Fruit fly (Drosophila melanogaster) whole organism, embryonic: ENCODE measurements around the gene GABA-B-R3.
A peak's percentile ranks its signal among the peaks of the same experiment; 100 is the strongest.

Source experiments
- ATbp ChIP-seq: fragments of 200-800 bp; sonication (Bioruptor generic); optimal IDR thresholded peaks from 2 replicates; lab custom pipeline; 2017; ENCODE audit warnings: missing biosample characterization, mild to moderate bottlenecking, missing genetic modification characterization, missing genetic modification reagents
- Abd-B ChIP-seq: fragments of 200-800 bp; sonication (Bioruptor generic); optimal IDR thresholded peaks from 2 replicates; lab custom pipeline; 2018; ENCODE audit warnings: missing biosample characterization, mild to moderate bottlenecking, missing genetic modification characterization, moderate library complexity
- Atf3 ChIP-seq: fragments of 200-800 bp; sonication (Bioruptor generic); optimal IDR thresholded peaks from 3 replicates; lab custom pipeline; 2016; ENCODE audit warnings: missing biosample characterization, missing genetic modification characterization
- CG11247 ChIP-seq: fragments of 200-800 bp; sonication (Bioruptor generic); IDR thresholded peaks from 2 replicates; pipeline ENCODE4 v1.3.6; 2022; ENCODE audit warnings: missing biosample characterization, missing genetic modification characterization
- CG12236 ChIP-seq: fragments of 200-800 bp; sonication (Bioruptor generic); optimal IDR thresholded peaks from 2 replicates; lab custom pipeline; 2016; ENCODE audit warnings: missing biosample characterization, missing genetic modification characterization
- CG13624 ChIP-seq: fragments of 200-800 bp; sonication (Bioruptor generic); optimal IDR thresholded peaks from 2 replicates; lab custom pipeline; 2016; ENCODE audit warnings: missing biosample characterization, missing genetic modification characterization
- CG15011 ChIP-seq: fragments of 200-800 bp; sonication (Bioruptor generic); optimal IDR thresholded peaks from 3 replicates; lab custom pipeline; 2018; ENCODE audit warnings: missing biosample characterization, mild to moderate bottlenecking, missing genetic modification characterization
- CG15479 ChIP-seq: fragments of 200-800 bp; sonication (Bioruptor generic); optimal IDR thresholded peaks from 3 replicates; lab custom pipeline; 2019; ENCODE audit warnings: missing biosample characterization, mild to moderate bottlenecking, missing genetic modification characterization, moderate library complexity
- CG15696 ChIP-seq: fragments of 200-800 bp; sonication (Bioruptor generic); optimal IDR thresholded peaks from 2 replicates; lab custom pipeline; 2019; ENCODE audit warnings: missing biosample characterization, mild to moderate bottlenecking, missing genetic modification characterization, moderate library complexity
- CG17361 ChIP-seq: fragments of 200-800 bp; sonication (Bioruptor generic); IDR thresholded peaks from 3 replicates; pipeline ENCODE4 v1.3.6; 2022; ENCODE audit warnings: missing biosample characterization, missing genetic modification characterization
- CG1792 ChIP-seq: fragments of 200-800 bp; sonication (Bioruptor generic); optimal IDR thresholded peaks from 2 replicates; lab custom pipeline; 2016; ENCODE audit warnings: missing biosample characterization, missing genetic modification characterization
- CG2116 ChIP-seq: fragments of 200-800 bp; sonication (Bioruptor generic); optimal IDR thresholded peaks from 3 replicates; lab custom pipeline; 2018; ENCODE audit warnings: missing biosample characterization, mild to moderate bottlenecking, missing genetic modification characterization
- CG33557 ChIP-seq: fragments of 200-800 bp; sonication (Bioruptor generic); optimal IDR thresholded peaks from 2 replicates; lab custom pipeline; 2019; ENCODE audit warnings: missing biosample characterization, mild to moderate bottlenecking, missing genetic modification characterization, moderate library complexity
- CG3995 ChIP-seq: fragments of 200-800 bp; sonication (Bioruptor generic); optimal IDR thresholded peaks from 3 replicates; lab custom pipeline; 2016; ENCODE audit warnings: missing biosample characterization, missing genetic modification characterization
- CG5953 ChIP-seq: fragments of 200-800 bp; sonication (Bioruptor generic); IDR thresholded peaks from 2 replicates; pipeline ENCODE4 v1.3.6; 2022; ENCODE audit warnings: missing biosample characterization, missing genetic modification characterization
- CG6254 ChIP-seq: fragments of 200-800 bp; sonication (Bioruptor generic); optimal IDR thresholded peaks from 3 replicates; lab custom pipeline; 2017; ENCODE audit warnings: mild to moderate bottlenecking, missing biosample characterization, missing genetic modification reagents, missing genetic modification characterization
- CG7556 ChIP-seq: fragments of 200-800 bp; sonication (Bioruptor generic); optimal IDR thresholded peaks from 2 replicates; lab custom pipeline; 2017; ENCODE audit warnings: missing biosample characterization, mild to moderate bottlenecking, missing genetic modification characterization
- CG7839 ChIP-seq: fragments of 200-800 bp; sonication (Bioruptor generic); optimal IDR thresholded peaks from 3 replicates; lab custom pipeline; 2018; ENCODE audit warnings: missing biosample characterization, mild to moderate bottlenecking, missing genetic modification characterization, moderate library complexity
- CG7928 ChIP-seq: fragments of 200-800 bp; sonication (Bioruptor generic); optimal IDR thresholded peaks from 2 replicates; lab custom pipeline; 2017; ENCODE audit warnings: missing biosample characterization, mild to moderate bottlenecking, missing genetic modification characterization
- CkIIα-i1 ChIP-seq: fragments of 200-800 bp; sonication (Bioruptor generic); IDR thresholded peaks from 2 replicates; pipeline ENCODE4 v1.3.6; 2022; ENCODE audit warnings: missing biosample characterization, missing genetic modification characterization
- CrebB ChIP-seq: fragments of 200-800 bp; sonication (Bioruptor generic); optimal IDR thresholded peaks from 3 replicates; lab custom pipeline; 2018; ENCODE audit warnings: missing biosample characterization, mild to moderate bottlenecking, missing genetic modification characterization
- D19B ChIP-seq: fragments of 200-800 bp; sonication (Bioruptor generic); optimal IDR thresholded peaks from 2 replicates; lab custom pipeline; 2017; ENCODE audit warnings: missing biosample characterization, mild to moderate bottlenecking, missing genetic modification characterization
- Ets65A ChIP-seq: fragments of 200-800 bp; sonication (Bioruptor generic); peaks from one replicate; lab custom pipeline; 2016; ENCODE audit warnings: missing biosample characterization, missing genetic modification characterization
- Ets97D ChIP-seq: fragments of 200-800 bp; sonication (Bioruptor generic); optimal IDR thresholded peaks from 3 replicates; lab custom pipeline; 2016; ENCODE audit warnings: missing biosample characterization, missing genetic modification characterization
- H15 ChIP-seq: fragments of 200-800 bp; sonication (Bioruptor generic); IDR thresholded peaks from 3 replicates; pipeline ENCODE4 v1.3.6; 2022; ENCODE audit warnings: missing biosample characterization, missing genetic modification characterization
- Hand ChIP-seq: fragments of 200-800 bp; sonication (Bioruptor generic); optimal IDR thresholded peaks from 2 replicates; lab custom pipeline; 2017; ENCODE audit warnings: mild to moderate bottlenecking, missing biosample characterization, missing genetic modification reagents, missing genetic modification characterization
- Hmr ChIP-seq: fragments of 200-800 bp; sonication (Bioruptor generic); optimal IDR thresholded peaks from 3 replicates; lab custom pipeline; 2017; ENCODE audit warnings: mild to moderate bottlenecking, missing biosample characterization, missing genetic modification reagents, missing genetic modification characterization
- Med ChIP-seq: fragments of 200-800 bp; sonication (Bioruptor generic); peaks from one replicate; lab custom pipeline; 2016; ENCODE audit warnings: missing biosample characterization, missing genetic modification characterization, mild to moderate bottlenecking, inconsistent platforms, moderate library complexity
- Mes4 ChIP-seq: fragments of 200-800 bp; sonication (Bioruptor generic); optimal IDR thresholded peaks from 2 replicates; lab custom pipeline; 2016; ENCODE audit warnings: missing biosample characterization, missing genetic modification characterization
- NK7.1 ChIP-seq: fragments of 200-800 bp; sonication (Bioruptor generic); optimal IDR thresholded peaks from 3 replicates; lab custom pipeline; 2016; ENCODE audit warnings: missing biosample characterization, missing genetic modification characterization
- Nf-YC ChIP-seq: fragments of 200-800 bp; optimal IDR thresholded peaks from 3 replicates; lab custom pipeline; 2019; ENCODE audit warnings: missing biosample characterization, mild to moderate bottlenecking, missing genetic modification characterization, moderate library complexity
- NfI ChIP-seq: fragments of 200-800 bp; sonication (Bioruptor generic); optimal IDR thresholded peaks from 3 replicates; lab custom pipeline; 2018; ENCODE audit warnings: missing biosample characterization, mild to moderate bottlenecking, missing genetic modification characterization, moderate library complexity
- Optix ChIP-seq: fragments of 200-800 bp; sonication (Bioruptor generic); IDR thresholded peaks from 3 replicates; pipeline ENCODE4 v1.3.6; 2022; ENCODE audit warnings: missing biosample characterization, missing genetic modification characterization
- Spps ChIP-seq: fragments of 200-800 bp; sonication (Bioruptor generic); optimal IDR thresholded peaks from 2 replicates; lab custom pipeline; 2018; ENCODE audit warnings: missing biosample characterization, mild to moderate bottlenecking, missing genetic modification characterization
- btn ChIP-seq: fragments of 200-800 bp; sonication (Bioruptor generic); optimal IDR thresholded peaks from 2 replicates; lab custom pipeline; 2016; ENCODE audit warnings: missing biosample characterization, missing genetic modification characterization
- crp ChIP-seq, 2 experiments: fragments of 200-800 bp; sonication (Bioruptor generic); optimal IDR thresholded peaks; 2 replicates in 1 of 2; 3 replicates in 1 of 2; lab custom pipeline; 2017; ENCODE audit warnings: missing biosample characterization in 2 of 2, missing genetic modification characterization in 2 of 2, mild to moderate bottlenecking in 1 of 2, moderate library complexity in 1 of 2
- da ChIP-seq: fragments of 200-800 bp; sonication (Bioruptor generic); optimal IDR thresholded peaks from 2 replicates; lab custom pipeline; 2016; ENCODE audit warnings: missing biosample characterization, missing genetic modification characterization
- dmrt11E ChIP-seq: fragments of 200-800 bp; sonication (Bioruptor generic); optimal IDR thresholded peaks from 3 replicates; lab custom pipeline; 2018; ENCODE audit warnings: missing biosample characterization, mild to moderate bottlenecking, missing genetic modification characterization, moderate library complexity
- ewg ChIP-seq: fragments of 200-800 bp; sonication (Bioruptor generic); optimal IDR thresholded peaks from 3 replicates; lab custom pipeline; 2017; ENCODE audit warnings: mild to moderate bottlenecking, missing biosample characterization, missing genetic modification reagents, missing genetic modification characterization
- gcm2 ChIP-seq: fragments of 200-800 bp; sonication (Bioruptor generic); optimal IDR thresholded peaks from 2 replicates; lab custom pipeline; 2016; ENCODE audit warnings: missing biosample characterization, missing genetic modification characterization
- hth ChIP-seq: fragments of >200 bp; optimal IDR thresholded peaks from 2 replicates; lab custom pipeline; 2017; ENCODE audit warnings: inconsistent platforms
- inv ChIP-seq: fragments of 200-800 bp; sonication (Bioruptor generic); IDR thresholded peaks from 2 replicates; pipeline ENCODE4 v1.3.6; 2022; ENCODE audit warnings: missing biosample characterization, missing genetic modification characterization; ENCODE audit not compliant: partially characterized antibody
- jigr1 ChIP-seq: fragments of 200-800 bp; sonication (Bioruptor generic); IDR thresholded peaks from 3 replicates; pipeline ENCODE4 v1.3.6; 2022; ENCODE audit warnings: missing biosample characterization, missing genetic modification characterization
- lov ChIP-seq, 2 experiments: fragments of 200-800 bp in 1 of 2; fragments of >200 bp in 1 of 2; sonication (Bioruptor generic) in 1 of 2; IDR thresholded peaks in 1 of 2; optimal IDR thresholded peaks in 1 of 2; 2 replicates in 1 of 2; 3 replicates in 1 of 2; pipeline versions ENCODE4 v1.3.6 to Lab custom; 2017 to 2022; ENCODE audit warnings: missing biosample characterization in 1 of 2, missing genetic modification characterization in 1 of 2
- mirr ChIP-seq: fragments of 200-800 bp; sonication (Bioruptor generic); optimal IDR thresholded peaks from 3 replicates; lab custom pipeline; 2018; ENCODE audit warnings: missing biosample characterization, mild to moderate bottlenecking, missing genetic modification characterization
- ro ChIP-seq: fragments of 200-800 bp; sonication (Bioruptor generic); IDR thresholded peaks from 2 replicates; pipeline ENCODE4 v1.3.6; 2022; ENCODE audit warnings: missing biosample characterization, missing genetic modification characterization
- sc ChIP-seq, 3 experiments: fragments of >200 bp in 2 of 3; fragments of 200-800 bp in 1 of 3; sonication (Bioruptor generic) in 1 of 3; optimal IDR thresholded peaks; 2 replicates in 2 of 3; 3 replicates in 1 of 3; lab custom pipeline; 2017; ENCODE audit warnings: mild to moderate bottlenecking in 1 of 3, missing biosample characterization in 1 of 3, missing genetic modification characterization in 1 of 3, missing genetic modification reagents in 1 of 3
- scrt ChIP-seq: fragments of 200-800 bp; sonication (Bioruptor generic); optimal IDR thresholded peaks from 2 replicates; lab custom pipeline; 2018; ENCODE audit warnings: missing biosample characterization, mild to moderate bottlenecking, missing genetic modification characterization, moderate library complexity
- sug ChIP-seq: fragments of 200-800 bp; optimal IDR thresholded peaks from 2 replicates; lab custom pipeline; 2019; ENCODE audit warnings: missing biosample characterization, mild to moderate bottlenecking, missing genetic modification characterization, moderate library complexity
- vnd ChIP-seq: fragments of 200-800 bp; sonication (Bioruptor generic); IDR thresholded peaks from 3 replicates; pipeline ENCODE4 v1.3.6; 2022; ENCODE audit warnings: missing biosample characterization, missing genetic modification characterization; ENCODE audit not compliant: partially characterized antibody

Gene GABA-B-R3

DNA sequence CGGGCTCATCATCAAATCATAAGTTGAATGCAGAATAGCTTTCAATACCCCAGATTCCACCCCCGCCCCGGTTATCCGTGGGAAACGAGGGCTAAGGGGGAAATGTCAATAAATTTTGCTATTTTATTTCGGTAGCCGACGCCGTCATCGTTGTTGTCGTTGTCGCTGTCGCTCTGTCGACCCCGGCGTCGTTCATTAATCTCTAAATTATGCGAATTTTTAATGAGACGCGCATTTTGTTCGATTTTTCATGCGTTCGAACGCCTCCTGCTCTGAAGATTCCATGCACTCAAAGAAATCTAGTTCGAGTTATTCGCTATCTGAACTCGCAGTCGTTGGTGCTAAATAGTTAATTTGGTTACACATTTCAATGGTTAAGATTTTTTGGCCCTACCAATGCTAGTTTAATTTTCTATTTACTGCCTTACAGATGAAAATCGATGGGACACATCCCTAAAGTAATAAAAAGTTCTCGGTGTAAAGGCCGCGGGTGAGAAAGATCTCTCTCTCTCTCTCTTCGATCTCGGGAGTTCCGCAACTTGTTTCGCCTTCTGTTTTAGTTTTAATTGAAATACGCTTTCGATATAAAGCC, 31.4 kb upstream of the GABA-B-R3 start (continued):
- no peak for TF ChIP-seq sc (optimal IDR thresholded peaks at IDR 0.05; lab: Kevin White, UChicago)
- no peak for TF ChIP-seq sc (GFP tag; optimal IDR thresholded peaks at IDR 0.05; lab: Kevin White, UChicago)
- no peak for TF ChIP-seq crp (GFP tag; optimal IDR thresholded peaks at IDR 0.05; lab: Kevin White, UChicago)
- TF ChIP-seq CG6254 (GFP tag; lab: Kevin White, UChicago), result no peak
- TF ChIP-seq CG5953 (GFP tag; lab: Robert Waterston, UW), result no peak
- no peak for TF ChIP-seq Mes4 (GFP tag; lab: Kevin White, UChicago)
- TF ChIP-seq CG15696 (tag; lab: Kevin White, UChicago), result no peak
- no peak for TF ChIP-seq Hand (GFP tag; lab: Kevin White, UChicago)
- TF ChIP-seq CG15011 (GFP tag; lab: Kevin White, UChicago), result no peak
- TF ChIP-seq ro (GFP tag; lab: Robert Waterston, UW), result no peak
- TF ChIP-seq hth (lab: Kevin White, UChicago), result no peak
- no peak for TF ChIP-seq H15
- TF ChIP-seq jigr1 (GFP tag; lab: Robert Waterston, UW), result no peak
- TF ChIP-seq Ets65A (GFP tag; lab: Kevin White, UChicago), result peak; percentile 44
- TF ChIP-seq btn, result no peak
- no peak for TF ChIP-seq scrt (GFP tag; lab: Kevin White, UChicago)
- no peak for TF ChIP-seq CG2116
- TF ChIP-seq dmrt11E (tag; lab: Kevin White, UChicago), result no peak
- TF ChIP-seq NfI (GFP tag; lab: Kevin White, UChicago), result no peak
- no peak for TF ChIP-seq CG3995 (GFP tag; lab: Kevin White, UChicago)
- TF ChIP-seq CG1792 (GFP tag; lab: Kevin White, UChicago), result no peak
- no peak for TF ChIP-seq D19B (GFP tag; lab: Kevin White, UChicago)
- TF ChIP-seq ewg, result no peak
- TF ChIP-seq mirr (GFP tag; lab: Kevin White, UChicago), result no peak
- TF ChIP-seq Optix, result no peak
- no peak for TF ChIP-seq CG7928
- peak; percentile 49 for TF ChIP-seq CG7839
- no peak for TF ChIP-seq inv (GFP tag; lab: Robert Waterston, UW)
- no peak for TF ChIP-seq CG33557
- no peak for TF ChIP-seq da (GFP tag; lab: Kevin White, UChicago)
- 0 out of 2 replicates have a peak, but pooled peaks have one; percentile 39 for TF ChIP-seq CG11247 (GFP tag; lab: Robert Waterston, UW)
- TF ChIP-seq CG13624 (GFP tag; lab: Kevin White, UChicago), result no peak
- no peak for TF ChIP-seq CkIIα-i1 (GFP tag; lab: Robert Waterston, UW)
- no peak for TF ChIP-seq NK7.1 (GFP tag; lab: Kevin White, UChicago)
- TF ChIP-seq vnd, result no peak
- no peak for TF ChIP-seq lov (optimal IDR thresholded peaks at IDR 0.05; lab: Kevin White, UChicago)
- TF ChIP-seq lov (GFP tag; IDR thresholded peaks at IDR 0.05; lab: Robert Waterston, UW), result no peak
- no peak for TF ChIP-seq gcm2
- TF ChIP-seq CG7556 (GFP tag; lab: Kevin White, UChicago), result no peak
- no peak for TF ChIP-seq Ets97D
- no peak for TF ChIP-seq Atf3 (GFP tag; lab: Kevin White, UChicago)
- no peak for TF ChIP-seq CG12236 (GFP tag; lab: Kevin White, UChicago)
- TF ChIP-seq sug (tag; lab: Kevin White, UChicago), result no peak
- TF ChIP-seq Abd-B, result no peak
- peak; percentile 44 for TF ChIP-seq Hmr
- TF ChIP-seq CG17361 (GFP tag; lab: Robert Waterston, UW), result no peak
- TF ChIP-seq Med (GFP tag; lab: Kevin White, UChicago), result no peak
- TF ChIP-seq Nf-YC (tag; lab: Kevin White, UChicago), result no peak
- TF ChIP-seq ATbp (GFP tag; lab: Kevin White, UChicago), result peak; percentile 16
- no peak for TF ChIP-seq CG15479
- TF ChIP-seq CrebB (tag; lab: Kevin White, UChicago), result no peak
- TF ChIP-seq Spps (tag; lab: Kevin White, UChicago), result no peak
